Fruit fly (Drosophila melanogaster) whole organism, embryonic: ENCODE results near the gene klar.
A peak's percentile ranks its signal among the peaks of the same experiment; 100 is the strongest.

Experiments used
- Abd-B ChIP-seq: fragments of 200-800 bp; sonication (Bioruptor generic); optimal IDR thresholded peaks from 2 replicates; lab custom pipeline; 2018; ENCODE audit warnings: missing biosample characterization, mild to moderate bottlenecking, missing genetic modification characterization, moderate library complexity
- Atf3 ChIP-seq: fragments of 200-800 bp; sonication (Bioruptor generic); optimal IDR thresholded peaks from 3 replicates; lab custom pipeline; 2016; ENCODE audit warnings: missing biosample characterization, missing genetic modification characterization
- CG10147 ChIP-seq: fragments of 200-800 bp; sonication (Bioruptor generic); optimal IDR thresholded peaks from 2 replicates; lab custom pipeline; 2019; ENCODE audit warnings: missing biosample characterization, mild to moderate bottlenecking, missing genetic modification characterization, moderate library complexity
- CG10654 ChIP-seq: fragments of 200-800 bp; sonication (Bioruptor generic); optimal IDR thresholded peaks from 2 replicates; lab custom pipeline; 2016; ENCODE audit warnings: missing biosample characterization, missing genetic modification characterization
- CG12769 ChIP-seq: fragments of 200-800 bp; sonication (Bioruptor generic); optimal IDR thresholded peaks from 2 replicates; lab custom pipeline; 2019; ENCODE audit warnings: missing biosample characterization, mild to moderate bottlenecking, missing genetic modification characterization, moderate library complexity
- CG17359 ChIP-seq: fragments of 200-800 bp; sonication (Bioruptor generic); optimal IDR thresholded peaks from 3 replicates; lab custom pipeline; 2018; ENCODE audit warnings: missing biosample characterization, mild to moderate bottlenecking, missing genetic modification characterization, moderate library complexity
- CG2129 ChIP-seq: fragments of 200-800 bp; sonication (Bioruptor generic); IDR thresholded peaks from 2 replicates; pipeline ENCODE4 v1.3.6; 2022; ENCODE audit warnings: missing biosample characterization, missing genetic modification characterization; ENCODE audit not compliant: partially characterized antibody
- CG3163 ChIP-seq: fragments of 200-800 bp; sonication (Bioruptor generic); optimal IDR thresholded peaks from 3 replicates; lab custom pipeline; 2016; ENCODE audit warnings: missing biosample characterization, missing genetic modification characterization
- CG32767 ChIP-seq: fragments of 200-800 bp; sonication (Bioruptor generic); IDR thresholded peaks from 2 replicates; pipeline ENCODE4 v1.3.6; 2022; ENCODE audit warnings: missing biosample characterization, missing genetic modification characterization
- CG42726 ChIP-seq: fragments of 200-800 bp; sonication (Bioruptor generic); IDR thresholded peaks from 2 replicates; pipeline ENCODE4 v1.3.6; 2022; ENCODE audit warnings: missing biosample characterization, missing genetic modification characterization; ENCODE audit not compliant: partially characterized antibody
- CG6272 ChIP-seq: fragments of 200-800 bp; sonication (Bioruptor generic); IDR thresholded peaks from 2 replicates; pipeline ENCODE4 v1.3.6; 2022; ENCODE audit warnings: missing biosample characterization, missing genetic modification characterization
- CG8478 ChIP-seq: fragments of >200 bp; optimal IDR thresholded peaks from 2 replicates; lab custom pipeline; 2018
- CkIIα-i1 ChIP-seq: fragments of 200-800 bp; sonication (Bioruptor generic); IDR thresholded peaks from 2 replicates; pipeline ENCODE4 v1.3.6; 2022; ENCODE audit warnings: missing biosample characterization, missing genetic modification characterization
- Drgx ChIP-seq: fragments of 200-800 bp; sonication (Bioruptor generic); IDR thresholded peaks from 2 replicates; pipeline ENCODE4 v1.3.6; 2022; ENCODE audit warnings: missing biosample characterization, missing genetic modification characterization
- HLH4C ChIP-seq: fragments of 200-800 bp; sonication (Bioruptor generic); IDR thresholded peaks from 3 replicates; pipeline ENCODE4 v1.3.6; 2022; ENCODE audit warnings: missing biosample characterization, missing genetic modification characterization; ENCODE audit not compliant: partially characterized antibody
- HmgD ChIP-seq: fragments of 200-800 bp; sonication (Bioruptor generic); optimal IDR thresholded peaks from 3 replicates; lab custom pipeline; 2016; ENCODE audit warnings: missing biosample characterization, missing genetic modification characterization
- Hr3 ChIP-seq: fragments of 200-800 bp; sonication (Bioruptor generic); optimal IDR thresholded peaks from 3 replicates; lab custom pipeline; 2016; ENCODE audit warnings: missing biosample characterization, missing genetic modification characterization
- Opbp ChIP-seq: fragments of 200-800 bp; sonication (Bioruptor generic); IDR thresholded peaks from 3 replicates; pipeline ENCODE4 v1.3.6; 2022; ENCODE audit warnings: missing biosample characterization, missing genetic modification characterization; ENCODE audit not compliant: partially characterized antibody
- Scr ChIP-seq: fragments of 200-800 bp; sonication (Bioruptor generic); IDR thresholded peaks from 2 replicates; pipeline ENCODE4 v1.3.6; 2022; ENCODE audit warnings: missing biosample characterization, missing genetic modification characterization; ENCODE audit not compliant: partially characterized antibody
- Six4 ChIP-seq: fragments of 200-800 bp; sonication (Bioruptor generic); optimal IDR thresholded peaks from 2 replicates; lab custom pipeline; 2016; ENCODE audit warnings: missing biosample characterization, missing genetic modification characterization
- Trl ChIP-seq, 3 experiments: fragments of >200 bp in 2 of 3; fragments of 200-800 bp in 1 of 3; sonication (Bioruptor generic) in 1 of 3; optimal IDR thresholded peaks; 2 replicates in 1 of 3; 3 replicates in 2 of 3; lab custom pipeline; 2016 to 2017; ENCODE audit warnings: missing biosample characterization in 1 of 3, missing genetic modification characterization in 1 of 3
- Vsx1 ChIP-seq: fragments of 200-800 bp; sonication (Bioruptor generic); optimal IDR thresholded peaks from 2 replicates; lab custom pipeline; 2017; ENCODE audit warnings: missing biosample characterization, mild to moderate bottlenecking, missing genetic modification characterization, missing genetic modification reagents
- amos ChIP-seq: fragments of 200-800 bp; sonication (Bioruptor generic); IDR thresholded peaks from 2 replicates; pipeline ENCODE4 v1.3.6; 2022; ENCODE audit warnings: missing biosample characterization, missing genetic modification characterization; ENCODE audit not compliant: partially characterized antibody
- ase ChIP-seq: fragments of 200-800 bp; sonication (Bioruptor generic); IDR thresholded peaks from 3 replicates; pipeline ENCODE4 v1.3.6; 2022; ENCODE audit warnings: missing biosample characterization, missing genetic modification characterization
- bigmax ChIP-seq: fragments of 200-800 bp; sonication (Bioruptor generic); optimal IDR thresholded peaks from 2 replicates; lab custom pipeline; 2018; ENCODE audit warnings: missing biosample characterization, mild to moderate bottlenecking, missing genetic modification characterization
- cas ChIP-seq: fragments of 200-800 bp; sonication (Bioruptor generic); IDR thresholded peaks from 2 replicates; pipeline ENCODE4 v1.3.6; 2022; ENCODE audit warnings: missing biosample characterization, missing genetic modification characterization
- chinmo ChIP-seq: fragments of 200-800 bp; sonication (Bioruptor generic); IDR thresholded peaks from 4 replicates; pipeline ENCODE4 v1.3.6; 2022; ENCODE audit warnings: missing biosample characterization, missing genetic modification characterization; ENCODE audit not compliant: partially characterized antibody
- crc ChIP-seq: fragments of 200-800 bp; sonication (Bioruptor generic); optimal IDR thresholded peaks from 2 replicates; lab custom pipeline; 2016; ENCODE audit warnings: missing biosample characterization, missing genetic modification characterization
- croc ChIP-seq: fragments of 200-800 bp; sonication (Bioruptor generic); conservative IDR thresholded peaks from 3 replicates; pipeline ENCODE4 v1.3.6; 2022; ENCODE audit warnings: missing biosample characterization, missing genetic modification characterization
- exex ChIP-seq: fragments of 200-800 bp; sonication (Bioruptor generic); optimal IDR thresholded peaks from 4 replicates; lab custom pipeline; 2018; ENCODE audit warnings: missing biosample characterization, mild to moderate bottlenecking, missing genetic modification characterization, moderate library complexity
- grau ChIP-seq: fragments of 200-800 bp; optimal IDR thresholded peaks from 3 replicates; lab custom pipeline; 2019; ENCODE audit warnings: missing biosample characterization, mild to moderate bottlenecking, missing genetic modification characterization, moderate library complexity
- grn ChIP-seq: fragments of 200-800 bp; sonication (Bioruptor generic); optimal IDR thresholded peaks from 3 replicates; lab custom pipeline; 2017; ENCODE audit warnings: missing biosample characterization, missing genetic modification characterization
- gsb-n ChIP-seq: fragments of 200-800 bp; sonication (Bioruptor generic); optimal IDR thresholded peaks from 3 replicates; lab custom pipeline; 2018; ENCODE audit warnings: missing biosample characterization, mild to moderate bottlenecking, missing genetic modification characterization
- hkb ChIP-seq, 2 experiments: fragments of 200-800 bp in 1 of 2; fragments of >200 bp in 1 of 2; sonication (Bioruptor generic) in 1 of 2; IDR thresholded peaks in 1 of 2; optimal IDR thresholded peaks in 1 of 2; 2 replicates each; pipeline versions ENCODE4 v1.3.6 to Lab custom; 2017 to 2022; ENCODE audit warnings: missing biosample characterization in 1 of 2, missing genetic modification characterization in 1 of 2
- hth ChIP-seq: fragments of >200 bp; optimal IDR thresholded peaks from 2 replicates; lab custom pipeline; 2017; ENCODE audit warnings: inconsistent platforms
- insv ChIP-seq, 2 experiments: fragments of 200-800 bp; sonication (Bioruptor generic); optimal IDR thresholded peaks; 3 replicates each; lab custom pipeline; 2016 to 2018; ENCODE audit warnings: missing biosample characterization in 2 of 2, missing genetic modification characterization in 2 of 2
- kni ChIP-seq: fragments of 200-800 bp; sonication (Bioruptor generic); optimal IDR thresholded peaks from 3 replicates; lab custom pipeline; 2017; ENCODE audit warnings: mild to moderate bottlenecking, missing biosample characterization, missing genetic modification reagents, missing genetic modification characterization
- knrl ChIP-seq: fragments of 200-800 bp; sonication (Bioruptor generic); IDR thresholded peaks from 3 replicates; pipeline ENCODE4 v1.3.6; 2022; ENCODE audit warnings: missing biosample characterization, missing genetic modification characterization; ENCODE audit not compliant: partially characterized antibody
- lab ChIP-seq: fragments of 200-800 bp; sonication (Bioruptor generic); optimal IDR thresholded peaks from 3 replicates; lab custom pipeline; 2017; ENCODE audit warnings: missing biosample characterization, missing genetic modification characterization, mild to moderate bottlenecking, moderate library complexity, missing genetic modification reagents
- luna ChIP-seq: fragments of 200-800 bp; sonication (Bioruptor generic); optimal IDR thresholded peaks from 2 replicates; lab custom pipeline; 2016; ENCODE audit warnings: missing biosample characterization, missing genetic modification characterization
- repo ChIP-seq: fragments of 200-800 bp; sonication (Bioruptor generic); optimal IDR thresholded peaks from 2 replicates; lab custom pipeline; 2016; ENCODE audit warnings: missing biosample characterization, missing genetic modification characterization
- rib ChIP-seq: fragments of 200-800 bp; sonication (Bioruptor generic); IDR thresholded peaks from 2 replicates; pipeline ENCODE4 v1.3.6; 2022; ENCODE audit warnings: missing biosample characterization, missing genetic modification characterization
- scrt ChIP-seq: fragments of 200-800 bp; sonication (Bioruptor generic); optimal IDR thresholded peaks from 2 replicates; lab custom pipeline; 2018; ENCODE audit warnings: missing biosample characterization, mild to moderate bottlenecking, missing genetic modification characterization, moderate library complexity
- so ChIP-seq: fragments of 200-800 bp; sonication (Bioruptor generic); IDR thresholded peaks from 3 replicates; pipeline ENCODE4 v1.3.6; 2022; ENCODE audit warnings: missing biosample characterization, missing genetic modification characterization
- sqz ChIP-seq: fragments of 200-800 bp; sonication (Bioruptor generic); optimal IDR thresholded peaks from 3 replicates; lab custom pipeline; 2018; ENCODE audit warnings: missing biosample characterization, mild to moderate bottlenecking, missing genetic modification characterization
- tx ChIP-seq: fragments of 200-800 bp; sonication (Bioruptor generic); optimal IDR thresholded peaks from 2 replicates; lab custom pipeline; 2016; ENCODE audit warnings: missing biosample characterization, missing genetic modification characterization
- vnd ChIP-seq: fragments of 200-800 bp; sonication (Bioruptor generic); IDR thresholded peaks from 3 replicates; pipeline ENCODE4 v1.3.6; 2022; ENCODE audit warnings: missing biosample characterization, missing genetic modification characterization; ENCODE audit not compliant: partially characterized antibody
- zen2 ChIP-seq: fragments of 200-800 bp; sonication (Bioruptor generic); IDR thresholded peaks from 3 replicates; pipeline ENCODE4 v1.3.6; 2022; ENCODE audit warnings: missing biosample characterization, missing genetic modification characterization; ENCODE audit not compliant: partially characterized antibody

The klar gene

dm6 chr3L:445746-446534 is 94.5 kb downstream of the klar start:
- TF ChIP-seq scrt (GFP tag; lab: Kevin White, UChicago) (no peak), CG3163 (no peak), kni (GFP tag; lab: Kevin White, UChicago) (no peak), croc (GFP tag; lab: Robert Waterston, UW) (no peak), insv (GFP tag; optimal IDR thresholded peaks at IDR 0.05; lab: Kevin White, UChicago) (no peak), CG32767 (GFP tag; lab: Robert Waterston, UW) (no peak), CG2129 (no peak), chinmo (GFP tag; lab: Robert Waterston, UW) (peak; percentile 70; the same call in 1 of the 4 replicates), zen2 (0 out of 3 replicates have a peak, but pooled peaks have one; percentile 10), Hr3 (GFP tag; lab: Kevin White, UChicago) (no peak), tx (GFP tag; lab: Kevin White, UChicago) (no peak), repo (no peak), CkIIα-i1 (no peak), luna (no peak), hth (lab: Kevin White, UChicago) (no peak), gsb-n (tag; lab: Kevin White, UChicago) (peak; percentile 4), Trl (optimal IDR thresholded peaks at IDR 0.05; lab: Kevin White, UChicago) (peak; percentile 41 to 66), Trl (GFP tag; optimal IDR thresholded peaks at IDR 0.05; lab: Kevin White, UChicago) (no peak), Opbp (GFP tag; lab: Robert Waterston, UW) (no peak), CG6272 (GFP tag; lab: Robert Waterston, UW) (no peak), CG10654 (no peak), lab (GFP tag; lab: Kevin White, UChicago) (peak; percentile 35), CG10147 (GFP tag; lab: Kevin White, UChicago) (no peak), exex (tag; lab: Kevin White, UChicago) (peak; percentile 54), vnd (GFP tag; lab: Robert Waterston, UW) (peak; percentile 56; the same call in 2 of the 3 replicates), grau (tag; lab: Kevin White, UChicago) (peak; percentile 42), cas (GFP tag; lab: Robert Waterston, UW) (no peak), Drgx (0 out of 2 replicates have a peak, but pooled peaks have one; percentile 22), CG12769 (tag; lab: Kevin White, UChicago) (no peak), CG42726 (no peak), Vsx1 (GFP tag; lab: Kevin White, UChicago) (peak; percentile 54), rib (GFP tag; lab: Robert Waterston, UW) (0 out of 2 replicates have a peak, but pooled peaks have one; percentile 18), bigmax (no peak), knrl (no peak), grn (GFP tag; lab: Kevin White, UChicago) (peak; percentile 39)

- TF ChIP-seq Hr3 (GFP tag; lab: Kevin White, UChicago) (no peak), sqz (GFP tag; lab: Kevin White, UChicago) (peak; percentile 36), ase (GFP tag; lab: Robert Waterston, UW) (no peak), Abd-B (GFP tag; lab: Kevin White, UChicago) (peak; percentile 47), Opbp (GFP tag; lab: Robert Waterston, UW) (0 out of 3 replicates have a peak, but pooled peaks have one; percentile 19), Six4 (GFP tag; lab: Kevin White, UChicago) (no peak), so (no peak), HmgD (peak; percentile 16), amos (GFP tag; lab: Robert Waterston, UW) (peak; percentile 54; the same call in 1 of the 2 replicates), Scr (GFP tag; lab: Robert Waterston, UW) (0 out of 2 replicates have a peak, but pooled peaks have one; percentile 20), Atf3 (peak; percentile 64), crc (GFP tag; lab: Kevin White, UChicago) (no peak), HLH4C (GFP tag; lab: Robert Waterston, UW) (peak; percentile 38; the same call in 1 of the 3 replicates), hkb (optimal IDR thresholded peaks at IDR 0.05; lab: Kevin White, UChicago) (peak; percentile 96), hkb (GFP tag; IDR thresholded peaks at IDR 0.05; lab: Robert Waterston, UW) (no peak), CG8478 (lab: Kevin White, UChicago) (peak; percentile 45), CG12769 (tag; lab: Kevin White, UChicago) (peak; percentile 5), CG17359 (peak; percentile 4)
Observed at dm6 chr3L:441644-442193, 98.7 kb downstream of the klar start.
